Worm (Caenorhabditis elegans) whole organism, L3 larva: ENCODE results near the gene F47C12.7.

ENCODE experiments used
- sea-2 ChIP-seq: fragments of 150-350 bp; sonication (generic microtip); optimal IDR thresholded peaks from 4 replicates; lab custom pipeline; 2014; ENCODE audit warnings: missing biosample characterization, missing genetic modification reagents, missing genetic modification characterization
- snpc-4 ChIP-seq: fragments of 150-350 bp; optimal IDR thresholded peaks from 2 replicates; lab custom pipeline; 2014; ENCODE audit warnings: missing biosample characterization, missing genetic modification characterization

DNA sequence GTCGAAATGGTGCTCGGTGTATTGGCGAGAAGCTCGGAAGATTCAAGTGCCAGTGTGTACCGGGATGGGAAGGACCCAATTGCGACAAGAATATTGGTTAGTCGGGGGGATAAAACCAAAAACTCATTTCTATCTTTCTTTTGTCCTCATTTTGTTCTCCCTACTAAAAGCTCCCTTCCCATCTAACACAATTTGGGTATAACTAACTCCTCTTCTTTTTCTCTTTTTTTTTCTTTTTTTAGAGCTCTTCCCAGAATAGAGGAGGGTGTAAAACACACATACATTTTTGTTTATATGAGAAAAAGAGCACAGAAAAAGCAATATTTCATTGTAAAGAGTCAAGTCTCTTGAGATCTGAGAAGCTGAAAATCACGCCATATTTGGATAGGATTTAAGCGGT is 9.9 kb upstream of the F47C12.7 start:
- TF ChIP-seq snpc-4 (tag; lab: Kevin White, UChicago), result no peak
- TF ChIP-seq sea-2 (GFP tag; lab: Kevin White, UChicago), result no peak
